Comparison of ENCODE assay signal across 2 fruit fly cellular contexts in the genomic region with DNA sequence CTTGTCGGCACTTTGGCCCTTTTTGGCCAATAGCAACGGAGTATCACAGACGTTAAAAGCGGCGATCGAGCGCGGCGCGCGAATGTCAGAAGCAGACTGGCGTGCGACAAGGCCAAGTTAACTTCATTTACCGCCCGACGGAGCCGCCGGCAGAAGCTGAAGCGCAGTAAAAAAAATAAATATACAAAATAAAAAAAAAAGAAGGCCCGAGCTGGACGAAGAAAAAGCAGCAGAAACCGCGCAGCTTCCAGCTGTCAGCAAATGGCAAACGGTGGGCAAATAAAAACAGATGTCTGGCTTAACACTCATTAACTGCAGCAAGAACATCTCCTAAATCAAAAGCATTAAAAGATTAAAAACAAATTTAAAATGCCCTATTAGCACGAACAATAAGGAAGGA.
A peak's percentile ranks its signal among the peaks of the same experiment; 100 is the strongest.
TF ChIP-seq lines count a peak whose summit lies in the region.

A gene (minus strand): TSS at position 101 of the 400 bp plus-strand sequence.

- TF ChIP-seq CTCF in whole organism, embryonic (GFP tag; optimal IDR thresholded peaks at IDR 0.05; lab: Kevin White, UChicago) = no peak

TF ChIP-seq in whole organism, embryonic, 481 proteins besides CTCF, POLR2A, EP300 and RAD21:
- TF ChIP-seq CG3726 (GFP tag; IDR thresholded peaks at IDR 0.05; lab: Robert Waterston, UW) = 0 out of 3 replicates have a peak, but pooled peaks have one; percentile 11
- TF ChIP-seq CG14050 (GFP tag; IDR thresholded peaks at IDR 0.05; lab: Robert Waterston, UW) = no peak
- no peak for TF ChIP-seq pzg (GFP tag; optimal IDR thresholded peaks at IDR 0.05; lab: Kevin White, UChicago)
- no peak for TF ChIP-seq CG2120 (GFP tag; optimal IDR thresholded peaks at IDR 0.05; lab: Kevin White, UChicago)
- no peak for TF ChIP-seq CG11093 (GFP tag; IDR thresholded peaks at IDR 0.05; lab: Robert Waterston, UW)
- no peak for TF ChIP-seq chm (GFP tag; IDR thresholded peaks at IDR 0.05; lab: Robert Waterston, UW)
- TF ChIP-seq nmo (GFP tag; optimal IDR thresholded peaks at IDR 0.05; lab: Kevin White, UChicago) = no peak

TF ChIP-seq in whole organism, prepupa, 60 proteins besides CTCF, POLR2A, EP300 and RAD21:
- TF ChIP-seq Eip75B (GFP tag; optimal IDR thresholded peaks at IDR 0.05; lab: Kevin White, UChicago) = no peak
- TF ChIP-seq Eip78C (GFP tag; lab: Kevin White, UChicago) = peak; percentile 41
